Fruit fly (Drosophila melanogaster) whole organism, embryonic: Measurements from ENCODE around the gene Polr2M.

Experiments used
- ATbp ChIP-seq: fragments of 200-800 bp; sonication (Bioruptor generic); optimal IDR thresholded peaks from 2 replicates; lab custom pipeline; 2017; ENCODE audit warnings: missing biosample characterization, mild to moderate bottlenecking, missing genetic modification characterization, missing genetic modification reagents
- Awh ChIP-seq: fragments of 200-800 bp; sonication (Bioruptor generic); IDR thresholded peaks from 2 replicates; pipeline ENCODE4, ENCODE4 v1.3.6; 2022; ENCODE audit warnings: missing biosample characterization, missing genetic modification characterization
- CG10147 ChIP-seq: fragments of 200-800 bp; sonication (Bioruptor generic); optimal IDR thresholded peaks from 2 replicates; lab custom pipeline; 2019; ENCODE audit warnings: missing biosample characterization, mild to moderate bottlenecking, missing genetic modification characterization, moderate library complexity
- CG11504 ChIP-seq: fragments of 200-800 bp; sonication (Bioruptor generic); optimal IDR thresholded peaks from 3 replicates; lab custom pipeline; 2019; ENCODE audit warnings: missing biosample characterization, mild to moderate bottlenecking, missing genetic modification characterization, moderate library complexity
- CG11695 ChIP-seq: fragments of 200-800 bp; sonication (Bioruptor generic); IDR thresholded peaks from 3 replicates; pipeline ENCODE4 v1.3.6; 2022; ENCODE audit warnings: missing biosample characterization, missing genetic modification characterization
- CG12299 ChIP-seq: fragments of 200-800 bp; sonication (Bioruptor generic); optimal IDR thresholded peaks from 2 replicates; lab custom pipeline; 2018; ENCODE audit warnings: missing biosample characterization, mild to moderate bottlenecking, missing genetic modification characterization
- CG13296 ChIP-seq: fragments of 200-800 bp; sonication (Bioruptor generic); optimal IDR thresholded peaks from 3 replicates; lab custom pipeline; 2018; ENCODE audit warnings: missing biosample characterization, mild to moderate bottlenecking, missing genetic modification characterization
- CG14667 ChIP-seq: fragments of 200-800 bp; sonication (Bioruptor generic); IDR thresholded peaks from 2 replicates; pipeline ENCODE4 v1.3.6; 2022; ENCODE audit warnings: missing biosample characterization, missing genetic modification characterization
- CG15269 ChIP-seq: fragments of 200-800 bp; sonication (Bioruptor generic); optimal IDR thresholded peaks from 2 replicates; lab custom pipeline; 2018; ENCODE audit warnings: missing biosample characterization, mild to moderate bottlenecking, missing genetic modification characterization, moderate library complexity
- CG1603 ChIP-seq: fragments of 200-800 bp; sonication (Bioruptor generic); optimal IDR thresholded peaks from 2 replicates; lab custom pipeline; 2019; ENCODE audit warnings: missing biosample characterization, mild to moderate bottlenecking, missing genetic modification characterization, moderate library complexity
- CG17359 ChIP-seq: fragments of 200-800 bp; sonication (Bioruptor generic); optimal IDR thresholded peaks from 3 replicates; lab custom pipeline; 2018; ENCODE audit warnings: missing biosample characterization, mild to moderate bottlenecking, missing genetic modification characterization, moderate library complexity
- CG17829 ChIP-seq: fragments of 200-800 bp; optimal IDR thresholded peaks from 2 replicates; lab custom pipeline; 2019; ENCODE audit warnings: missing biosample characterization, mild to moderate bottlenecking, missing genetic modification characterization, moderate library complexity
- CG18599 ChIP-seq: fragments of 200-800 bp; sonication (Bioruptor generic); optimal IDR thresholded peaks from 3 replicates; lab custom pipeline; 2017; ENCODE audit warnings: missing biosample characterization, missing genetic modification characterization, mild to moderate bottlenecking, moderate library complexity, missing genetic modification reagents
- CG2678 ChIP-seq: fragments of 200-800 bp; sonication (Bioruptor generic); optimal IDR thresholded peaks from 3 replicates; lab custom pipeline; 2019; ENCODE audit warnings: missing biosample characterization, mild to moderate bottlenecking, missing genetic modification characterization, moderate library complexity
- CG2712 ChIP-seq: fragments of 200-800 bp; optimal IDR thresholded peaks from 3 replicates; lab custom pipeline; 2019; ENCODE audit warnings: missing biosample characterization, mild to moderate bottlenecking, missing genetic modification characterization, moderate library complexity
- CG30403 ChIP-seq: fragments of 200-800 bp; sonication (Bioruptor generic); optimal IDR thresholded peaks from 3 replicates; lab custom pipeline; 2016; ENCODE audit warnings: missing biosample characterization, missing genetic modification characterization
- CG31441 ChIP-seq: fragments of 200-800 bp; sonication (Bioruptor generic); IDR thresholded peaks from 2 replicates; pipeline ENCODE4 v1.3.6; 2022; ENCODE audit warnings: missing biosample characterization, missing genetic modification characterization
- CG5953 ChIP-seq: fragments of 200-800 bp; sonication (Bioruptor generic); IDR thresholded peaks from 2 replicates; pipeline ENCODE4 v1.3.6; 2022; ENCODE audit warnings: missing biosample characterization, missing genetic modification characterization
- CG7839 ChIP-seq: fragments of 200-800 bp; sonication (Bioruptor generic); optimal IDR thresholded peaks from 3 replicates; lab custom pipeline; 2018; ENCODE audit warnings: missing biosample characterization, mild to moderate bottlenecking, missing genetic modification characterization, moderate library complexity
- CoRest ChIP-seq: fragments of 200-800 bp; sonication (Bioruptor generic); optimal IDR thresholded peaks from 3 replicates; lab custom pipeline; 2018; ENCODE audit warnings: missing biosample characterization, mild to moderate bottlenecking, missing genetic modification characterization, moderate library complexity
- Deaf1 ChIP-seq: fragments of 200-800 bp; optimal IDR thresholded peaks from 3 replicates; lab custom pipeline; 2019; ENCODE audit warnings: missing biosample characterization, mild to moderate bottlenecking, missing genetic modification characterization, moderate library complexity
- Fer3 ChIP-seq: fragments of 200-800 bp; sonication (Bioruptor generic); optimal IDR thresholded peaks from 2 replicates; lab custom pipeline; 2018; ENCODE audit warnings: missing biosample characterization, mild to moderate bottlenecking, missing genetic modification characterization, moderate library complexity
- Gsc ChIP-seq: fragments of 200-800 bp; sonication (Bioruptor generic); IDR thresholded peaks from 2 replicates; pipeline ENCODE4 v1.3.6; 2022; ENCODE audit warnings: missing biosample characterization, missing genetic modification characterization
- Hr51 ChIP-seq, 2 experiments: fragments of 200-800 bp; sonication (Bioruptor generic); optimal IDR thresholded peaks; 2 replicates in 1 of 2; 3 replicates in 1 of 2; lab custom pipeline; 2016 to 2018; ENCODE audit warnings: missing biosample characterization in 2 of 2, missing genetic modification characterization in 2 of 2, mild to moderate bottlenecking in 1 of 2, moderate library complexity in 1 of 2
- Kr ChIP-seq: fragments of 200-800 bp; sonication (Bioruptor generic); optimal IDR thresholded peaks from 2 replicates; lab custom pipeline; 2017; ENCODE audit warnings: missing biosample characterization, mild to moderate bottlenecking, missing genetic modification characterization
- Meics ChIP-seq: fragments of 200-800 bp; sonication (Bioruptor generic); optimal IDR thresholded peaks from 2 replicates; lab custom pipeline; 2017; ENCODE audit warnings: missing biosample characterization, mild to moderate bottlenecking, missing genetic modification characterization
- Nf-YC ChIP-seq: fragments of 200-800 bp; optimal IDR thresholded peaks from 3 replicates; lab custom pipeline; 2019; ENCODE audit warnings: missing biosample characterization, mild to moderate bottlenecking, missing genetic modification characterization, moderate library complexity
- NfI ChIP-seq: fragments of 200-800 bp; sonication (Bioruptor generic); optimal IDR thresholded peaks from 3 replicates; lab custom pipeline; 2018; ENCODE audit warnings: missing biosample characterization, mild to moderate bottlenecking, missing genetic modification characterization, moderate library complexity
- abd-A ChIP-seq: fragments of 200-800 bp; sonication (Bioruptor generic); optimal IDR thresholded peaks from 3 replicates; lab custom pipeline; 2019; ENCODE audit warnings: missing biosample characterization, mild to moderate bottlenecking, missing genetic modification characterization, moderate library complexity
- br ChIP-seq: fragments of >200 bp; optimal IDR thresholded peaks from 2 replicates; lab custom pipeline; 2017
- bsh ChIP-seq, 2 experiments: fragments of 200-800 bp; sonication (Bioruptor generic); optimal IDR thresholded peaks; 2 replicates each; lab custom pipeline; 2017 to 2018; ENCODE audit warnings: mild to moderate bottlenecking in 2 of 2, missing biosample characterization in 2 of 2, missing genetic modification characterization in 2 of 2, moderate library complexity in 1 of 2
- cwo ChIP-seq: fragments of 200-800 bp; sonication (Bioruptor generic); optimal IDR thresholded peaks from 3 replicates; lab custom pipeline; 2017; ENCODE audit warnings: missing biosample characterization, missing genetic modification characterization, mild to moderate bottlenecking, moderate library complexity, missing genetic modification reagents
- dmrt99B ChIP-seq: fragments of 200-800 bp; sonication (Bioruptor generic); optimal IDR thresholded peaks from 2 replicates; lab custom pipeline; 2018; ENCODE audit warnings: missing biosample characterization, mild to moderate bottlenecking, missing genetic modification characterization, moderate library complexity
- esg ChIP-seq: fragments of 200-800 bp; sonication (Bioruptor generic); conservative IDR thresholded peaks from 2 replicates; pipeline ENCODE4 v1.3.6; 2022; ENCODE audit warnings: missing biosample characterization, missing genetic modification characterization
- ftz-f1 ChIP-seq: fragments of 200-800 bp; sonication (Bioruptor generic); optimal IDR thresholded peaks from 2 replicates; lab custom pipeline; 2016; ENCODE audit warnings: missing biosample characterization, missing genetic modification characterization
- gcm2 ChIP-seq: fragments of 200-800 bp; sonication (Bioruptor generic); optimal IDR thresholded peaks from 2 replicates; lab custom pipeline; 2016; ENCODE audit warnings: missing biosample characterization, missing genetic modification characterization
- gem ChIP-seq: fragments of 200-800 bp; sonication (Bioruptor generic); optimal IDR thresholded peaks from 2 replicates; lab custom pipeline; 2019; ENCODE audit warnings: missing biosample characterization, mild to moderate bottlenecking, missing genetic modification characterization, moderate library complexity
- grau ChIP-seq: fragments of 200-800 bp; optimal IDR thresholded peaks from 3 replicates; lab custom pipeline; 2019; ENCODE audit warnings: missing biosample characterization, mild to moderate bottlenecking, missing genetic modification characterization, moderate library complexity
- hkb ChIP-seq, 2 experiments: fragments of 200-800 bp in 1 of 2; fragments of >200 bp in 1 of 2; sonication (Bioruptor generic) in 1 of 2; IDR thresholded peaks in 1 of 2; optimal IDR thresholded peaks in 1 of 2; 2 replicates each; pipeline versions ENCODE4 v1.3.6 to Lab custom; 2017 to 2022; ENCODE audit warnings: missing biosample characterization in 1 of 2, missing genetic modification characterization in 1 of 2
- insv ChIP-seq, 2 experiments: fragments of 200-800 bp; sonication (Bioruptor generic); optimal IDR thresholded peaks; 3 replicates each; lab custom pipeline; 2016 to 2018; ENCODE audit warnings: missing biosample characterization in 2 of 2, missing genetic modification characterization in 2 of 2
- lilli ChIP-seq: fragments of 200-800 bp; sonication (Bioruptor generic); optimal IDR thresholded peaks from 3 replicates; lab custom pipeline; 2016; ENCODE audit warnings: missing biosample characterization, missing genetic modification characterization
- org-1 ChIP-seq: fragments of 200-800 bp; sonication (Bioruptor generic); optimal IDR thresholded peaks from 2 replicates; lab custom pipeline; 2017; ENCODE audit warnings: missing biosample characterization, missing genetic modification characterization
- row ChIP-seq: fragments of 200-800 bp; sonication (Bioruptor generic); IDR thresholded peaks from 3 replicates; pipeline ENCODE4 v1.3.6; 2022; ENCODE audit warnings: missing biosample characterization, missing genetic modification characterization
- sens ChIP-seq: fragments of 200-800 bp; sonication (Bioruptor generic); peaks from one replicate; lab custom pipeline; 2016; ENCODE audit warnings: missing biosample characterization, missing genetic modification characterization
- unpg ChIP-seq: fragments of 200-800 bp; sonication (Bioruptor generic); optimal IDR thresholded peaks from 3 replicates; lab custom pipeline; 2018; ENCODE audit warnings: missing biosample characterization, mild to moderate bottlenecking, missing genetic modification characterization, moderate library complexity
- usp ChIP-seq: fragments of >200 bp; optimal IDR thresholded peaks from 2 replicates; lab custom pipeline; 2017; ENCODE audit warnings: missing biosample characterization, missing genetic modification characterization
- vvl ChIP-seq: fragments of 200-800 bp; sonication (Bioruptor generic); IDR thresholded peaks from 2 replicates; pipeline ENCODE4 v1.3.6; 2022; ENCODE audit warnings: missing biosample characterization, missing genetic modification characterization
- zfh1 ChIP-seq: fragments of 200-800 bp; sonication (Bioruptor generic); IDR thresholded peaks from 3 replicates; pipeline ENCODE4 v1.3.6; 2022; ENCODE audit warnings: missing biosample characterization, missing genetic modification characterization

The Polr2M gene

dm6 chr3R:19182848-19183247 is 46.4 kb upstream of the Polr2M start (continued):
- TF ChIP-seq Meics (no peak), bsh (GFP tag; optimal IDR thresholded peaks at IDR 0.05; lab: Kevin White, UChicago) (peak; percentile 4 to 37), ATbp (peak; percentile 94), Awh (peak; percentile 69), CG5953 (GFP tag; lab: Robert Waterston, UW) (peak; percentile 71), vvl (GFP tag; lab: Robert Waterston, UW) (peak; percentile 25; the same call in 1 of the 2 replicates), br (lab: Kevin White, UChicago) (no peak), zfh1 (GFP tag; lab: Robert Waterston, UW) (0 out of 3 replicates have a peak, but pooled peaks have one; percentile 30), ftz-f1 (no peak)

dm6 chr3R:19187717-19188149 is 41.5 kb upstream of the Polr2M start:
- peak in 1 of 2 experiments; percentile 65 for TF ChIP-seq Hr51 (GFP tag; optimal IDR thresholded peaks at IDR 0.05; lab: Kevin White, UChicago)
- TF ChIP-seq Deaf1: peak; percentile 1
- 0 out of 2 replicates have a peak, but pooled peaks have one; percentile 15 for TF ChIP-seq CG31441 (GFP tag; lab: Robert Waterston, UW)
- no peak for TF ChIP-seq Gsc (GFP tag; lab: Robert Waterston, UW)
- peak; percentile 68 for TF ChIP-seq CG11504 (tag; lab: Kevin White, UChicago)
- peak; percentile 16 for TF ChIP-seq Fer3 (tag; lab: Kevin White, UChicago)
- peak; percentile 3 for TF ChIP-seq CG7839
- peak; percentile 54 for TF ChIP-seq gem (tag; lab: Kevin White, UChicago)
- TF ChIP-seq CG2678 (tag; lab: Kevin White, UChicago): peak; percentile 51
- peak; percentile 24 for TF ChIP-seq CG30403 (GFP tag; lab: Kevin White, UChicago)
- peak; percentile 44 for TF ChIP-seq CG13296
- no peak for TF ChIP-seq CG12299 (tag; lab: Kevin White, UChicago)
- peak; percentile 10 for TF ChIP-seq CG1603 (tag; lab: Kevin White, UChicago)
- peak; percentile 1 for TF ChIP-seq lilli (GFP tag; lab: Kevin White, UChicago)
- TF ChIP-seq insv (GFP tag; optimal IDR thresholded peaks at IDR 0.05; lab: Kevin White, UChicago): no peak
- peak; percentile 48 for TF ChIP-seq grau
- 0 out of 3 replicates have a peak, but pooled peaks have one; percentile 23 for TF ChIP-seq CG11695 (GFP tag; lab: Robert Waterston, UW)
- peak; percentile 55 for TF ChIP-seq Nf-YC (tag; lab: Kevin White, UChicago)
- TF ChIP-seq esg (GFP tag; lab: Robert Waterston, UW): 0 out of 2 replicates have a peak, but pooled peaks have one; percentile 9
- no peak for TF ChIP-seq cwo (GFP tag; lab: Kevin White, UChicago)
- peak; percentile 68 for TF ChIP-seq row (GFP tag; lab: Robert Waterston, UW)
- peak; percentile 14 for TF ChIP-seq CG2712 (tag; lab: Kevin White, UChicago)
- no peak for TF ChIP-seq Kr (GFP tag; lab: Kevin White, UChicago)
- peak; percentile 62 for TF ChIP-seq sens (GFP tag; lab: Kevin White, UChicago)
- no peak for TF ChIP-seq gcm2 (GFP tag; lab: Kevin White, UChicago)
- TF ChIP-seq CG10147 (GFP tag; lab: Kevin White, UChicago): peak; percentile 11
- peak; percentile 21 for TF ChIP-seq Meics
- no peak for TF ChIP-seq usp (GFP tag; lab: Kevin White, UChicago)
- TF ChIP-seq unpg (GFP tag; lab: Kevin White, UChicago): peak; percentile 27
- TF ChIP-seq CoRest (tag; lab: Kevin White, UChicago): peak; percentile 48
- TF ChIP-seq CG15269 (tag; lab: Kevin White, UChicago): peak; percentile 60
- peak; percentile 30 for TF ChIP-seq NfI (GFP tag; lab: Kevin White, UChicago)
- no peak for TF ChIP-seq CG17829
- no peak for TF ChIP-seq org-1 (GFP tag; lab: Kevin White, UChicago)
- peak; percentile 63 for TF ChIP-seq dmrt99B (tag; lab: Kevin White, UChicago)
- TF ChIP-seq CG18599 (GFP tag; lab: Kevin White, UChicago): peak; percentile 4
- no peak for TF ChIP-seq CG14667 (GFP tag; lab: Robert Waterston, UW)
- TF ChIP-seq CG17359: peak; percentile 10
- TF ChIP-seq abd-A: peak; percentile 15
- no peak for TF ChIP-seq hkb (optimal IDR thresholded peaks at IDR 0.05; lab: Kevin White, UChicago)
- peak; percentile 40; the same call in 1 of the 2 replicates for TF ChIP-seq hkb (GFP tag; IDR thresholded peaks at IDR 0.05; lab: Robert Waterston, UW)
